Fruit fly (Drosophila melanogaster) Kc167 (cell line): ENCODE measurements around the gene CG13010.

Experiments used
- Myc ChIP-seq: fragments of >200 bp; optimal IDR thresholded peaks from 2 replicates; lab custom pipeline; 2017; ENCODE audit warnings: missing external identifiers
- Sin3A ChIP-seq: fragments of >200 bp; optimal IDR thresholded peaks from 2 replicates; lab custom pipeline; 2018; ENCODE audit warnings: missing external identifiers
- h ChIP-seq: fragments of >200 bp; optimal IDR thresholded peaks from 3 replicates; lab custom pipeline; 2018; ENCODE audit warnings: missing external identifiers
- insv ChIP-seq: fragments of >200 bp; optimal IDR thresholded peaks from 3 replicates; lab custom pipeline; 2018; ENCODE audit warnings: missing external identifiers

DNA sequence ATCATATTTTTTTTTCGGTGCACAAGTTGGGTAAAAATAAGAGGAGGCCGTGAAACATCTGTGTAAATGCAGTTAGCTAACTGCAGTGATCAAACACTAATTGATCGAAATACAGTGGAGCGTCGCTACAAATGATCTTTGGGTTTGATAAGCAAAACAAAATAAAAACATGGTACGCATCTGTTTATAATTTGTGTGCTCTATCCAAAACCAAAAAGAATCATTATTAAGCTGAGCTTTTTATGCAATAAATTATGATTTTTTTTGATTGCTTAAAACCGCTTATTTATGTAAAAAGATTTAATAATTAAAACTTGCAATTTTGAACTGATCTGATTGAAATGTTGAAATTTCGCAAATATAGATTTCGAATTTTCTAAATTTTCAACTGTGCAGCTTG, 8.5 kb downstream of the CG13010 start:
- TF ChIP-seq Myc (lab: Kevin White, UChicago) = no peak
- no peak for TF ChIP-seq Sin3A
- TF ChIP-seq insv (lab: Kevin White, UChicago) = no peak
- no peak for TF ChIP-seq h (lab: Kevin White, UChicago)
